Fruit fly (Drosophila melanogaster) whole organism, wandering third instar larva: Measurements from ENCODE around the gene gcm2.

Source experiments
- Abd-B ChIP-seq: fragments of >200 bp; optimal IDR thresholded peaks from 2 replicates; lab custom pipeline; 2017; ENCODE audit warnings: missing biosample characterization, missing genetic modification characterization
- CG32264 ChIP-seq: fragments of 200-800 bp; sonication (Bioruptor generic); optimal IDR thresholded peaks from 2 replicates; lab custom pipeline; 2016; ENCODE audit warnings: missing biosample characterization, missing genetic modification characterization
- CG9705 ChIP-seq: fragments of 200-800 bp; sonication (Bioruptor generic); optimal IDR thresholded peaks from 2 replicates; lab custom pipeline; 2018; ENCODE audit warnings: missing biosample characterization, mild to moderate bottlenecking, missing genetic modification characterization
- CrebA ChIP-seq: fragments of 200-800 bp; sonication (Bioruptor generic); optimal IDR thresholded peaks from 2 replicates; lab custom pipeline; 2016; ENCODE audit warnings: missing biosample characterization, mild to moderate bottlenecking, missing genetic modification characterization, borderline replicate concordance
- Dfd ChIP-seq: fragments of >200 bp; optimal IDR thresholded peaks from 2 replicates; lab custom pipeline; 2017; ENCODE audit warnings: missing biosample characterization, missing genetic modification characterization
- Dif ChIP-seq: fragments of 200-275, 200-300 bp; sonication (Bioruptor generic); optimal IDR thresholded peaks from 2 replicates; lab custom pipeline; 2018; ENCODE audit warnings: missing biosample characterization, missing genetic modification characterization; ENCODE audit not compliant: partially characterized antibody
- GATAd ChIP-seq: sonication (Bioruptor generic); optimal IDR thresholded peaks from 2 replicates; lab custom pipeline; 2016; ENCODE audit warnings: missing biosample characterization, missing genetic modification characterization
- HLH106 ChIP-seq: fragments of 200-800 bp; optimal IDR thresholded peaks from 3 replicates; lab custom pipeline; 2019; ENCODE audit warnings: missing biosample characterization, mild to moderate bottlenecking, missing genetic modification characterization, moderate library complexity
- Hnf4 ChIP-seq: fragments of 200-800 bp; sonication (Bioruptor generic); optimal IDR thresholded peaks from 2 replicates; lab custom pipeline; 2016; ENCODE audit warnings: missing biosample characterization, mild to moderate bottlenecking, missing genetic modification characterization
- Hr78 ChIP-seq: fragments of >200 bp; optimal IDR thresholded peaks from 2 replicates; lab custom pipeline; 2017; ENCODE audit warnings: missing biosample characterization, missing genetic modification characterization
- Hr83 ChIP-seq: fragments of 200-300 bp; sonication (Bioruptor generic); optimal IDR thresholded peaks from 2 replicates; lab custom pipeline; 2016; ENCODE audit warnings: missing biosample characterization, mild to moderate bottlenecking, missing genetic modification characterization, moderate library complexity; ENCODE audit not compliant: poor library complexity, severe bottlenecking
- Jra ChIP-seq: sonication (Bioruptor generic); optimal IDR thresholded peaks from 2 replicates; lab custom pipeline; 2016; ENCODE audit warnings: missing biosample characterization, missing genetic modification characterization
- Mio ChIP-seq: sonication (Bioruptor generic); optimal IDR thresholded peaks from 2 replicates; lab custom pipeline; 2016; ENCODE audit warnings: missing biosample characterization, missing genetic modification characterization
- Myc ChIP-seq: fragments of >200 bp; optimal IDR thresholded peaks from 2 replicates; lab custom pipeline; 2017
- N ChIP-seq: fragments of >200 bp; optimal IDR thresholded peaks from 2 replicates; lab custom pipeline; 2018; ENCODE audit warnings: missing biosample characterization, missing external identifiers, missing genetic modification characterization
- OdsH ChIP-seq: fragments of 200-800 bp; sonication (Bioruptor generic); optimal IDR thresholded peaks from 2 replicates; lab custom pipeline; 2016; ENCODE audit warnings: missing biosample characterization, mild to moderate bottlenecking, missing genetic modification characterization
- Rel ChIP-seq, 2 experiments: fragments of 200-800 bp; sonication (Bioruptor generic) in 1 of 2; optimal IDR thresholded peaks; 2 replicates in 1 of 2; 3 replicates in 1 of 2; lab custom pipeline; 2016 to 2019; ENCODE audit warnings: mild to moderate bottlenecking in 2 of 2, missing biosample characterization in 2 of 2, missing genetic modification characterization in 2 of 2, moderate library complexity in 1 of 2
- Sp1 ChIP-seq: fragments of 200-800 bp; sonication (Bioruptor generic); optimal IDR thresholded peaks from 3 replicates; lab custom pipeline; 2019; ENCODE audit warnings: missing biosample characterization, mild to moderate bottlenecking, missing genetic modification characterization, moderate library complexity
- Vsx2 ChIP-seq: fragments of 200-300, 225-300 bp; sonication (Bioruptor generic); optimal IDR thresholded peaks from 2 replicates; lab custom pipeline; 2018; ENCODE audit warnings: missing biosample characterization, missing genetic modification characterization; ENCODE audit not compliant: partially characterized antibody
- br ChIP-seq: fragments of 200-800 bp; sonication (Bioruptor generic); optimal IDR thresholded peaks from 2 replicates; lab custom pipeline; 2016; ENCODE audit warnings: missing biosample characterization, missing genetic modification characterization
- brk ChIP-seq: fragments of 200-800 bp; sonication (Bioruptor generic); optimal IDR thresholded peaks from 2 replicates; lab custom pipeline; 2016; ENCODE audit warnings: missing biosample characterization, mild to moderate bottlenecking, missing genetic modification characterization
- dl ChIP-seq, 2 experiments: fragments of 175-275, 200-275 bp in 1 of 2; fragments of 200-275 bp in 1 of 2; sonication (Bioruptor generic); optimal IDR thresholded peaks; lab custom pipeline; 2018; ENCODE audit warnings: mild to moderate bottlenecking in 2 of 2, missing biosample characterization in 2 of 2, missing genetic modification characterization in 2 of 2, moderate library complexity in 2 of 2; ENCODE audit not compliant: partially characterized antibody in 2 of 2, insufficient read depth in 1 of 2
- dmrt93B ChIP-seq: fragments of 200-800 bp; sonication (Bioruptor generic); optimal IDR thresholded peaks from 2 replicates; lab custom pipeline; 2018; ENCODE audit warnings: missing biosample characterization, mild to moderate bottlenecking, missing genetic modification characterization
- dsf ChIP-seq: sonication (Bioruptor generic); optimal IDR thresholded peaks from 2 replicates; lab custom pipeline; 2016; ENCODE audit warnings: missing biosample characterization, missing genetic modification characterization, borderline replicate concordance
- ey ChIP-seq: fragments of 200-800 bp; sonication (Bioruptor generic); optimal IDR thresholded peaks from 2 replicates; lab custom pipeline; 2016; ENCODE audit warnings: missing biosample characterization, missing genetic modification characterization
- foxo ChIP-seq, 2 experiments: fragments of 200-800 bp; sonication (Bioruptor generic); optimal IDR thresholded peaks; 2 replicates in 1 of 2; 3 replicates in 1 of 2; lab custom pipeline; 2016 to 2017; ENCODE audit warnings: missing biosample characterization in 2 of 2, missing genetic modification characterization in 2 of 2
- fru ChIP-seq: fragments of 200-800 bp; sonication (Bioruptor generic); optimal IDR thresholded peaks from 3 replicates; lab custom pipeline; 2016; ENCODE audit warnings: missing biosample characterization, mild to moderate bottlenecking, missing genetic modification characterization
- h ChIP-seq: fragments of 200-800 bp; sonication (Bioruptor generic); optimal IDR thresholded peaks from 3 replicates; lab custom pipeline; 2016; ENCODE audit warnings: missing biosample characterization, mild to moderate bottlenecking, missing genetic modification characterization
- jim ChIP-seq: fragments of 175-275, 200-325 bp; sonication (Bioruptor generic); optimal IDR thresholded peaks from 2 replicates; lab custom pipeline; 2016; ENCODE audit warnings: missing biosample characterization, mild to moderate bottlenecking, missing genetic modification characterization
- lola ChIP-seq: fragments of >200 bp; optimal IDR thresholded peaks from 2 replicates; lab custom pipeline; 2017; ENCODE audit warnings: missing biosample characterization, missing genetic modification characterization
- pan ChIP-seq: fragments of >200 bp; optimal IDR thresholded peaks from 2 replicates; lab custom pipeline; 2017
- psq ChIP-seq: fragments of 200-800 bp; sonication (Bioruptor generic); optimal IDR thresholded peaks from 3 replicates; lab custom pipeline; 2017; ENCODE audit warnings: missing biosample characterization, mild to moderate bottlenecking, missing genetic modification characterization, moderate library complexity
- rgr ChIP-seq: fragments of 200-800 bp; sonication (Bioruptor generic); optimal IDR thresholded peaks from 3 replicates; lab custom pipeline; 2016; ENCODE audit warnings: missing biosample characterization, mild to moderate bottlenecking, missing genetic modification characterization
- sage ChIP-seq: fragments of 200-800 bp; sonication (Bioruptor generic); optimal IDR thresholded peaks from 2 replicates; lab custom pipeline; 2016; ENCODE audit warnings: missing biosample characterization, mild to moderate bottlenecking, missing genetic modification characterization
- sv ChIP-seq: fragments of 200-800 bp; sonication (Bioruptor generic); optimal IDR thresholded peaks from 3 replicates; lab custom pipeline; 2016; ENCODE audit warnings: missing biosample characterization, missing genetic modification characterization
- tai ChIP-seq: sonication (Bioruptor generic); optimal IDR thresholded peaks from 2 replicates; lab custom pipeline; 2016; ENCODE audit warnings: missing biosample characterization, missing genetic modification characterization
- usp ChIP-seq: fragments of >200 bp; optimal IDR thresholded peaks from 2 replicates; lab custom pipeline; 2017; ENCODE audit warnings: missing biosample characterization, missing genetic modification characterization
- woc ChIP-seq: sonication (Bioruptor generic); optimal IDR thresholded peaks from 2 replicates; lab custom pipeline; 2016; ENCODE audit warnings: missing biosample characterization, mild to moderate bottlenecking, missing genetic modification characterization

The gcm2 gene

dm6 chr2L:9566656-9567055 is 41.7 kb upstream of the gcm2 start, which contains the start of gene jp:
TSS of gene jp (minus strand) at chr2L:9566750.
- no peak for TF ChIP-seq CG32264 (GFP tag; lab: Kevin White, UChicago)
- no peak for TF ChIP-seq usp
- no peak for TF ChIP-seq Vsx2 (GFP tag; lab: Kevin White, UChicago)
- TF ChIP-seq foxo (GFP tag; optimal IDR thresholded peaks at IDR 0.05; lab: Kevin White, UChicago), result no peak
- no peak for TF ChIP-seq rgr (GFP tag; lab: Kevin White, UChicago)
- no peak for TF ChIP-seq dmrt93B
- TF ChIP-seq GATAd (GFP tag; lab: Kevin White, UChicago), result no peak
- no peak for TF ChIP-seq woc (GFP tag; lab: Kevin White, UChicago)
- no peak for TF ChIP-seq h (GFP tag; lab: Kevin White, UChicago)
- TF ChIP-seq OdsH (GFP tag; lab: Kevin White, UChicago), result no peak
- TF ChIP-seq Hr78 (GFP tag; lab: Kevin White, UChicago), result no peak
- no peak for TF ChIP-seq Hr83 (GFP tag; lab: Kevin White, UChicago)
- TF ChIP-seq lola (GFP tag; lab: Kevin White, UChicago), result no peak
- TF ChIP-seq tai (GFP tag; lab: Kevin White, UChicago), result no peak
- TF ChIP-seq N (GFP tag; lab: Kevin White, UChicago), result no peak
- TF ChIP-seq sv (GFP tag; lab: Kevin White, UChicago), result no peak
- TF ChIP-seq, all 38 proteins: peak for 0

dm6 chr2L:9567398-9567856 is 40.9 kb upstream of the gcm2 start:
- peak; percentile 97 for TF ChIP-seq rgr (GFP tag; lab: Kevin White, UChicago)
- peak; percentile 30 for TF ChIP-seq Jra (GFP tag; lab: Kevin White, UChicago)
- no peak for TF ChIP-seq Abd-B (GFP tag; lab: Kevin White, UChicago)
- TF ChIP-seq Hnf4 (GFP tag; lab: Kevin White, UChicago), result peak; percentile 73
- peak; percentile 90 for TF ChIP-seq sage (GFP tag; lab: Kevin White, UChicago)
- no peak for TF ChIP-seq jim (GFP tag; lab: Kevin White, UChicago)
- peak; percentile 89 for TF ChIP-seq br (GFP tag; lab: Kevin White, UChicago)
- no peak for TF ChIP-seq Dfd
- peak; percentile 87 for TF ChIP-seq Rel (GFP tag; optimal IDR thresholded peaks at IDR 0.05; lab: Kevin White, UChicago)
- TF ChIP-seq Rel (tag; optimal IDR thresholded peaks at IDR 0.05; lab: Kevin White, UChicago), result peak; percentile 67
- peak; percentile 90 for TF ChIP-seq OdsH (GFP tag; lab: Kevin White, UChicago)
- peak; percentile 89 for TF ChIP-seq brk
- TF ChIP-seq psq (GFP tag; lab: Kevin White, UChicago), result peak; percentile 75
- peak; percentile 46 for TF ChIP-seq woc (GFP tag; lab: Kevin White, UChicago)
- no peak for TF ChIP-seq usp
- no peak for TF ChIP-seq Hr78 (GFP tag; lab: Kevin White, UChicago)
- TF ChIP-seq Vsx2 (GFP tag; lab: Kevin White, UChicago), result no peak
- TF ChIP-seq CrebA, result peak; percentile 81
- peak; percentile 90 for TF ChIP-seq sv (GFP tag; lab: Kevin White, UChicago)
- no peak for TF ChIP-seq N (GFP tag; lab: Kevin White, UChicago)
- no peak for TF ChIP-seq lola (GFP tag; lab: Kevin White, UChicago)
- peak; percentile 92 for TF ChIP-seq CG9705 (GFP tag; lab: Kevin White, UChicago)
- TF ChIP-seq tai (GFP tag; lab: Kevin White, UChicago), result peak; percentile 14
- no peak for TF ChIP-seq Dif (GFP tag; lab: Kevin White, UChicago)
- peak; percentile 44 for TF ChIP-seq ey (GFP tag; lab: Kevin White, UChicago)
- peak; percentile 78 for TF ChIP-seq CG32264 (GFP tag; lab: Kevin White, UChicago)
- no peak for TF ChIP-seq GATAd (GFP tag; lab: Kevin White, UChicago)
- TF ChIP-seq h (GFP tag; lab: Kevin White, UChicago), result peak; percentile 92
- peak; percentile 80 for TF ChIP-seq HLH106 (tag; lab: Kevin White, UChicago)
- TF ChIP-seq foxo (GFP tag; optimal IDR thresholded peaks at IDR 0.05; lab: Kevin White, UChicago), result peak in 1 of 2 experiments; percentile 83
- peak; percentile 26 for TF ChIP-seq dsf
- TF ChIP-seq Myc, result peak; percentile 12
- TF ChIP-seq fru, result peak; percentile 81
- TF ChIP-seq Mio (GFP tag; lab: Kevin White, UChicago), result peak; percentile 75
- TF ChIP-seq dl (GFP tag; optimal IDR thresholded peaks at IDR 0.05; lab: Kevin White, UChicago; ENCODE audit: insufficient read depth in 1 of 2, partially characterized antibody in 2 of 2), result peak in 1 of 2 experiments; percentile 16
- peak; percentile 92 for TF ChIP-seq Sp1 (GFP tag; lab: Kevin White, UChicago)
- TF ChIP-seq Hr83 (GFP tag; lab: Kevin White, UChicago), result peak; percentile 88
- peak; percentile 91 for TF ChIP-seq dmrt93B
- TF ChIP-seq pan (lab: Kevin White, UChicago), result no peak
